Fruit fly (Drosophila melanogaster) Kc167 (cell line): ENCODE measurements around the gene Est-Q.

Experiments
- Myc ChIP-seq: fragments of >200 bp; optimal IDR thresholded peaks from 2 replicates; lab custom pipeline; 2017; ENCODE audit warnings: missing external identifiers
- Sin3A ChIP-seq: fragments of >200 bp; optimal IDR thresholded peaks from 2 replicates; lab custom pipeline; 2018; ENCODE audit warnings: missing external identifiers
- h ChIP-seq: fragments of >200 bp; optimal IDR thresholded peaks from 3 replicates; lab custom pipeline; 2018; ENCODE audit warnings: missing external identifiers
- insv ChIP-seq: fragments of >200 bp; optimal IDR thresholded peaks from 3 replicates; lab custom pipeline; 2018; ENCODE audit warnings: missing external identifiers
- psq ChIP-seq: fragments of >200 bp; optimal IDR thresholded peaks from 2 replicates; lab custom pipeline; 2017; ENCODE audit warnings: missing external identifiers
- ttk ChIP-seq: sonication (Bioruptor generic); optimal IDR thresholded peaks from 2 replicates; lab custom pipeline; 2017; ENCODE audit warnings: missing external identifiers

The Est-Q gene

dm6 chr3L:21501172-21501571 lies at the start of gene Est-Q:
Gene Est-Q (plus strand): TSS chr3L:21501421.
- no peak for TF ChIP-seq ttk (lab: Kevin White, UChicago)
- no peak for TF ChIP-seq psq (lab: Kevin White, UChicago)
- no peak for TF ChIP-seq Sin3A (lab: Kevin White, UChicago)
- no peak for TF ChIP-seq h (lab: Kevin White, UChicago)
- no peak for TF ChIP-seq Myc
- no peak for TF ChIP-seq insv (lab: Kevin White, UChicago)

- TF ChIP-seq Myc (no peak), insv (lab: Kevin White, UChicago) (no peak), ttk (lab: Kevin White, UChicago) (no peak), h (lab: Kevin White, UChicago) (no peak)
These were observed 47.6 kb upstream of the Est-Q start for dm6 chr3L:21453623-21454022.

DNA sequence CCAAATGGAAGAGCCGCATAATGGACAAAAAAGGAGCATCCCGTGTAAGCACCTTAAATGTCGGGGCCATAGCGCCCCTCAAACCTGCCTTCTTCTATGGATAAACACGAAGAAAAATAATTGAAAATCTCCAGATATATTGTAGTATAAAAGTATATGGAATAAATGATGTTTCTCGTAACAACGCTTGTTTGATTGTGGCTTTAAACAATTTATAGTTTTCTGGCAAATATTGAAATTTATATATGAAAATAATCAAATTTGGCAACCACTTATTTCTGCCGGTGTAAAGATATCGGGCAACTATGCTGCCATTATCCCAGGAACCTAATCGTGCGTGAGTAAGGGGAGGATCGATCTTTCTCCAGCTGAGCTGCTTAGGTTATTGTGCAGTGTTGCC lies 46.0 kb upstream of the Est-Q start:
- TF ChIP-seq Sin3A (lab: Kevin White, UChicago) = no peak
- no peak for TF ChIP-seq Myc
- TF ChIP-seq ttk (lab: Kevin White, UChicago) = no peak
- no peak for TF ChIP-seq h (lab: Kevin White, UChicago)
- no peak for TF ChIP-seq insv (lab: Kevin White, UChicago)
- no peak for TF ChIP-seq psq (lab: Kevin White, UChicago)

DNA sequence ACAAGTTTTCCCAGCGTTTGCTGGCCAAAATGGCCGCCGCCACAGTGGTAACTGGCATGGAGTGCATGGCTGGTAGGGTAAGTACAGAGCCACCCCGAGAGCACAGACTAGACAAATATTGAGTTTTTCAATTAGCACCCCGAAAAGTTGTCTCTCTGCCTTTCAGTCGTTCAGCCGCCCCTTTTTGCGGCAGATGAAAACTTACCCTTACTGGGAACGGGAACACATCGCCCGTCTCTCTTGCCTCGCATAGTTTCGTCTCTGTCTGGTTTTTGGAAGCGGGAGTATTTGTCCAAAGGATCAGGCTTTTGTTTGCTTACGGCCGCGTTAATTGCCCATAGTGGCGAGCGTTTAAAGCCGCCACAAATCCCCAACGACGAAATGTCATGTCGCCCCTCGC lies 42.5 kb upstream of the Est-Q start:
- TF ChIP-seq Sin3A (lab: Kevin White, UChicago) (no peak), ttk (lab: Kevin White, UChicago) (no peak), Myc (no peak), h (lab: Kevin White, UChicago) (no peak), insv (lab: Kevin White, UChicago) (no peak), psq (lab: Kevin White, UChicago) (no peak)

DNA sequence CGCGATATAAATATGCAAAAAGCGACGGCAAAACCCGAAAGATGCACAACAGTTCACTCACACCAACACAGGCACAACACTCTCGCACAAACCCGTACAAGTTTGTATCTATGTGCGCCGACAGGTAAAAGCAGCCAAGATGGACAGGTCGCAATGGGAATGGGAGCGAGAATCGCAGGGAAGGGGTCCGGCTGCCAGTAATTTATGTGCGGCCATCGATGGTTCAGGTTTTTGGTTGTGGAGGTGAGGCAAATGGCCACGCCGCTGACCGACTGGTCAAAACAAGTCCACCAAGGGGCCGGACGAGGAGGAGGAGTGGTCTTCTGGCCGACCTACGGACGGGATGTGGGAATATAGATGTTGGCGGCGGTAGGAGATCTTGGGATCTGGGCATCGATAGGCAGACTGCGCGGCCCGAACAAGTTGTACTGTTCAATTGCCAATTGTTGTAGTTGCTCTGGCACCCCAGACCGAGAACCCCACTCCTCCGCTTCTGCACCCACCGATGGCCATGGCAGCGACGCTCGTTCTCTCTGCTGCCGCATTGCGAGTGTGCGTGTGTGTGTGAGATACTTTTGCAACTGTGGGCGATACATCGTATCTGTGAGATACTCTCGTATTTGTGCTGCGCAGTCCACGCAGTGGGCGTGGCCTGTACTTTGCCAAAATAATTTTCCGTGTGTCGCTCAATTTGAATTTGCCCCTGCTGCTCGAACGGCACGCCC lies 40.9 kb upstream of the Est-Q start:
- TF ChIP-seq psq (lab: Kevin White, UChicago) = no peak
- TF ChIP-seq Sin3A (lab: Kevin White, UChicago) = no peak
- TF ChIP-seq ttk (lab: Kevin White, UChicago) = no peak
- no peak for TF ChIP-seq insv (lab: Kevin White, UChicago)
- no peak for TF ChIP-seq Myc
- no peak for TF ChIP-seq h (lab: Kevin White, UChicago)

dm6 chr3L:21462860-21463259 lies 38.4 kb upstream of the Est-Q start:
- TF ChIP-seq Myc (no peak), ttk (lab: Kevin White, UChicago) (no peak), insv (lab: Kevin White, UChicago) (no peak), h (lab: Kevin White, UChicago) (no peak), psq (lab: Kevin White, UChicago) (no peak), Sin3A (lab: Kevin White, UChicago) (no peak)

- TF ChIP-seq insv (lab: Kevin White, UChicago) (no peak), Sin3A (lab: Kevin White, UChicago) (no peak), psq (lab: Kevin White, UChicago) (no peak), h (lab: Kevin White, UChicago) (no peak), Myc (no peak), ttk (lab: Kevin White, UChicago) (no peak)
These were observed 37.0 kb upstream of the Est-Q start for dm6 chr3L:21464240-21464639.

DNA sequence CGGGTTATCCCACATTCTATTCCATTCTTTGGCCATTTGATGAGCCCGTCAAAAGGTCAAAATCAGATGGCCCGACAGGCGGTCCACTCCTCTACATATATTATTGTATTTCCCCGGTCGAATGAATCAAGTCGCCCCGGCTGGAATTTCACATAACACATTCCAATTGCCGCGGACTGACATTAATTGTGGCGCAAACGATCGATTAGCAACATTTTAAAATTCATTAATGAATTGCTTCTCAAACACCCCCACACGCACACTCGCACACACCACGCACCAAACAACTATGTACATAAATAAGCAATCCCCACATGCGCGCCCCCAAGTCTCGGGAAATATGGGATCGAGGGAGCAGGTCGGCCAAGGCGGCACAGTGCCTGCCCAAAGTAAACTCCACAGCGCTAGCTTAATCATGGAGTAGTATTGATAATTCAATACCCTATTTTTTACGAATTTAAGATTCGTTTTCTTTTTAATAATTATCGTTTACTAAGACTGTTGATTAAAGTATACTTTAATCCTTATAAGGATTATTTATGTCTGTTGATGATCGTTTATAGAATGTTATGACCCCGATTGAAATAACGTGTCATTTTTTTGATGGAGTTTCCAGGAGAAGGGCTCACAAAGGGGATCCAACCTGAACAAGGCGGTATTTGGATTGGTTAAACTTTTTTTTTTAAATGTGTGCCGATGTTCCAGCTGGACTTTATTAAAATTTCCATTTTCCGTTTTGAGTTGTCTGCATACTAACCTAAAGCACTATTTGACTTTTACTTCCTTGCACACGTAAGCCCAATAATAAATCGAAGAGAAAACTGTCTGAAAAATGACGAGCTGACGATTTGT lies 35.7 kb upstream of the Est-Q start:
- TF ChIP-seq h (lab: Kevin White, UChicago) = no peak
- no peak for TF ChIP-seq insv (lab: Kevin White, UChicago)
- TF ChIP-seq Myc = no peak
- TF ChIP-seq Sin3A (lab: Kevin White, UChicago) = no peak
- no peak for TF ChIP-seq ttk (lab: Kevin White, UChicago)
- TF ChIP-seq psq (lab: Kevin White, UChicago) = no peak

dm6 chr3L:21471895-21472294 lies 29.3 kb upstream of the Est-Q start:
- no peak for TF ChIP-seq h (lab: Kevin White, UChicago)
- no peak for TF ChIP-seq insv (lab: Kevin White, UChicago)
- no peak for TF ChIP-seq Myc
- TF ChIP-seq psq (lab: Kevin White, UChicago) = no peak
- TF ChIP-seq Sin3A (lab: Kevin White, UChicago) = no peak
- TF ChIP-seq ttk (lab: Kevin White, UChicago) = no peak

DNA sequence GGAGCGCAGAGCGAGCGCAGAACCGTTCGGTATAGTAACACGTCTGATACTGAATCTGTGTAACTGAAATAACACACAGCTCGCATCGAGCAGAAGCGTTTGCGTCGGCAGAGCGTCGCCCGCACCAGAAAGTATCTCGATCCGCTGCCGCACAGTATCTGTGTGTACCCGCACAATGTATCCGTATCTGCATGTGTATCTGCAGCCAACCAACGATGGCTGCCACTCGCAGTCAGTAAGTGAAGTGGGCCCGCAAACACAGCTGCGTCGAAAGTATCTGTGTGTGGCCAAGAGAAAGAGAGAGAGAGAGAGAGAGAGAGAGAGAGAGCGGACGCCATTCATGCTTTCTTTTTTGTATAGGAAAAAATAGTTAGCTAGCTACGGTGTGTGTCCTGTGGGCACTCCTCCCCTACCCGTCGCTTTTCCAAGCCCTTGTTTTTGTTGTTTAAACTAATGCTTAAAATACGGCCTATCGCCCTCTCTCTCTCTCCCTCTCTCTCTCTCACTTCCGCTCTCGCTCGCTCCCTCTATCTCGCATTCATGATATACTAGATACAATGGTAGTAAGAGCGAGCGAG lies 24.7 kb upstream of the Est-Q start, which contains the start of gene croc:
croc (minus strand) TSS at position 51 of the 578 bp plus-strand sequence.
- no peak for TF ChIP-seq ttk (lab: Kevin White, UChicago)
- no peak for TF ChIP-seq h (lab: Kevin White, UChicago)

DNA sequence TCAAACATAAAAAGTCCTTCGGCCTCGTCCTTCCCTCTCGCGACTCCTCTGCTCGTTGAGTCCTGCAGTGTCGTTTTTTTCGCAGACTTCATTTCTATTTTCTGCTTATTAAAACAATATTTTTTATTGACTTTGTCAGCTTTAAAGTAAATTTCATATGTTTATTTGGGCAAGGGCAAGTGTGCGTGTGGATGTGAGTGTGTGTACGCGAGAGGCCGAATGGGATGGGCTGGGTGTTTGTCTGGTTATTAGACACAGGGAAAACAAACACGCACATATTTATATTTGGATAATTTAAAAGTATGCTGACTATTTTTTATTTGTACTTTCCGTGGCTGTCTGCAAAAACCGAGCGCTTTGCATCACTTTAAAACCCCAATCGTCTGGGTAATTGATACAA lies 23.4 kb upstream of the Est-Q start:
- TF ChIP-seq ttk (lab: Kevin White, UChicago) (no peak), insv (lab: Kevin White, UChicago) (no peak), Myc (no peak), psq (lab: Kevin White, UChicago) (no peak), h (lab: Kevin White, UChicago) (no peak), Sin3A (lab: Kevin White, UChicago) (no peak)
